Worm (Caenorhabditis elegans) whole organism, L2 larva: Measurements from ENCODE around the gene dnj-5.

Source experiments
- C34F6.9 ChIP-seq: fragments of 150-350 bp; optimal IDR thresholded peaks from 2 replicates; lab custom pipeline; 2014; ENCODE audit warnings: missing biosample characterization, missing genetic modification characterization
- F13H6.1 ChIP-seq: sonication (generic microtip); optimal IDR thresholded peaks from 2 replicates; lab custom pipeline; 2016; ENCODE audit warnings: missing genetic modification characterization, missing compliant biosample characterization
- R02D3.7 ChIP-seq: fragments of 150-350 bp; optimal IDR thresholded peaks from 2 replicates; lab custom pipeline; 2014; ENCODE audit warnings: missing biosample characterization, missing genetic modification characterization
- Y55F3AM.14 ChIP-seq: fragments of 200-800 bp; sonication (Bioruptor generic); optimal IDR thresholded peaks from 2 replicates; lab custom pipeline; 2018; ENCODE audit warnings: mild to moderate bottlenecking, missing genetic modification characterization, missing compliant biosample characterization
- alr-1 ChIP-seq: fragments of 150-350 bp; optimal IDR thresholded peaks from 2 replicates; lab custom pipeline; 2014; ENCODE audit warnings: missing biosample characterization, missing genetic modification characterization
- ama-1 ChIP-seq: fragments of 150-350 bp; optimal IDR thresholded peaks from 2 replicates; lab custom pipeline; 2018; ENCODE audit warnings: inconsistent platforms
- blmp-1 ChIP-seq: sonication (generic microtip); optimal IDR thresholded peaks from 2 replicates; lab custom pipeline; 2017; ENCODE audit warnings: missing genetic modification characterization, mild to moderate bottlenecking, missing compliant biosample characterization, antibody characterized with exemption, moderate library complexity; ENCODE audit not compliant: insufficient read depth
- ceh-16 ChIP-seq: fragments of 150-350 bp; optimal IDR thresholded peaks from 2 replicates; lab custom pipeline; 2014; ENCODE audit warnings: missing biosample characterization, missing genetic modification characterization
- ceh-82 ChIP-seq: fragments of 150-350 bp; optimal IDR thresholded peaks from 2 replicates; lab custom pipeline; 2014; ENCODE audit warnings: missing biosample characterization, missing genetic modification characterization
- crh-2 ChIP-seq: sonication (generic microtip); optimal IDR thresholded peaks from 2 replicates; lab custom pipeline; 2017; ENCODE audit warnings: missing biosample characterization, missing genetic modification characterization
- dmd-4 ChIP-seq: sonication (generic microtip); optimal IDR thresholded peaks from 2 replicates; lab custom pipeline; 2017; ENCODE audit warnings: missing biosample characterization, missing genetic modification characterization
- egl-27 ChIP-seq: sonication (generic microtip); optimal IDR thresholded peaks from 3 replicates; lab custom pipeline; 2017; ENCODE audit warnings: missing biosample characterization, missing genetic modification reagents, missing genetic modification characterization
- elt-1 ChIP-seq: fragments of 150-350 bp; optimal IDR thresholded peaks from 2 replicates; lab custom pipeline; 2014; ENCODE audit warnings: missing biosample characterization, missing genetic modification characterization
- fos-1 ChIP-seq: fragments of 150-350 bp; optimal IDR thresholded peaks from 2 replicates; lab custom pipeline; 2014; ENCODE audit warnings: missing biosample characterization, missing genetic modification characterization
- gmeb-1 ChIP-seq: fragments of 150-350 bp; optimal IDR thresholded peaks from 2 replicates; lab custom pipeline; 2014; ENCODE audit warnings: missing biosample characterization, missing genetic modification characterization
- lin-11 ChIP-seq: fragments of 150-350 bp; sonication (generic microtip); optimal IDR thresholded peaks from 2 replicates; lab custom pipeline; 2014; ENCODE audit warnings: missing biosample characterization, missing genetic modification characterization, inconsistent platforms, mixed read lengths
- lin-13 ChIP-seq: fragments of 150-350 bp; optimal IDR thresholded peaks from 2 replicates; lab custom pipeline; 2014; ENCODE audit warnings: missing biosample characterization, missing genetic modification reagents, missing genetic modification characterization
- lin-39 ChIP-seq: fragments of 150-350 bp; optimal IDR thresholded peaks from 2 replicates; lab custom pipeline; 2014; ENCODE audit warnings: missing biosample characterization, missing genetic modification reagents, missing genetic modification characterization
- lsy-2 ChIP-seq, 2 experiments: fragments of 150-350 bp in 1 of 2; sonication (generic microtip) in 1 of 2; optimal IDR thresholded peaks; 2 replicates each; lab custom pipeline; 2014 to 2017; ENCODE audit warnings: missing biosample characterization in 2 of 2, missing genetic modification characterization in 2 of 2
- mab-5 ChIP-seq: fragments of 150-350 bp; optimal IDR thresholded peaks from 2 replicates; lab custom pipeline; 2014; ENCODE audit warnings: missing biosample characterization, missing genetic modification characterization
- mdl-1 ChIP-seq, 2 experiments: fragments of 150-350 bp in 1 of 2; sonication (generic microtip) in 1 of 2; optimal IDR thresholded peaks; 2 replicates each; lab custom pipeline; 2017; ENCODE audit warnings: missing biosample characterization in 2 of 2, missing genetic modification characterization in 2 of 2
- nhr-10 ChIP-seq: sonication (generic microtip); optimal IDR thresholded peaks from 2 replicates; lab custom pipeline; 2017; ENCODE audit warnings: missing biosample characterization, missing genetic modification characterization
- nhr-12 ChIP-seq: fragments of 150-350 bp; optimal IDR thresholded peaks from 2 replicates; lab custom pipeline; 2014; ENCODE audit warnings: missing biosample characterization, missing genetic modification characterization
- nhr-129 ChIP-seq: fragments of 150-350 bp; optimal IDR thresholded peaks from 2 replicates; lab custom pipeline; 2014; ENCODE audit warnings: missing biosample characterization, missing genetic modification characterization
- nhr-21 ChIP-seq: fragments of 150-350 bp; optimal IDR thresholded peaks from 2 replicates; lab custom pipeline; 2014; ENCODE audit warnings: missing biosample characterization, missing genetic modification characterization
- nhr-23 ChIP-seq: fragments of 150-350 bp; optimal IDR thresholded peaks from 2 replicates; lab custom pipeline; 2014; ENCODE audit warnings: missing biosample characterization, missing genetic modification reagents, missing genetic modification characterization
- nhr-25 ChIP-seq: fragments of 150-350 bp; sonication (generic microtip); optimal IDR thresholded peaks from 3 replicates; lab custom pipeline; 2014; ENCODE audit warnings: missing biosample characterization, missing genetic modification characterization
- sem-4 ChIP-seq: fragments of 150-350 bp; optimal IDR thresholded peaks from 2 replicates; lab custom pipeline; 2014; ENCODE audit warnings: missing biosample characterization, missing genetic modification reagents, missing genetic modification characterization
- sma-3 ChIP-seq: sonication (generic microtip); optimal IDR thresholded peaks from 2 replicates; lab custom pipeline; 2016; ENCODE audit warnings: missing genetic modification reagents, missing genetic modification characterization, missing compliant biosample characterization
- sma-9 ChIP-seq, 2 experiments: fragments of 150-350 bp in 1 of 2; sonication (generic microtip) in 1 of 2; optimal IDR thresholded peaks; 2 replicates each; lab custom pipeline; 2014 to 2016; ENCODE audit warnings: missing genetic modification characterization in 2 of 2, mild to moderate bottlenecking in 1 of 2, missing biosample characterization in 1 of 2, missing compliant biosample characterization in 1 of 2, missing genetic modification reagents in 1 of 2, moderate library complexity in 1 of 2
- unc-39 ChIP-seq: fragments of 150-350 bp; optimal IDR thresholded peaks from 2 replicates; lab custom pipeline; 2014; ENCODE audit warnings: missing biosample characterization, missing genetic modification characterization
- unc-62 ChIP-seq: fragments of 150-350 bp; optimal IDR thresholded peaks from 2 replicates; lab custom pipeline; 2014; ENCODE audit warnings: missing biosample characterization, missing genetic modification reagents, missing genetic modification characterization
- zag-1 ChIP-seq: fragments of 150-350 bp; optimal IDR thresholded peaks from 2 replicates; lab custom pipeline; 2014; ENCODE audit warnings: missing biosample characterization, missing genetic modification characterization
- ztf-1 ChIP-seq: fragments of 200-800 bp; sonication (Bioruptor generic); conservative IDR thresholded peaks from 2 replicates; pipeline ENCODE4 v1.3.6; 2022; ENCODE audit warnings: missing genetic modification characterization, missing compliant biosample characterization
- ztf-11 ChIP-seq: sonication (generic microtip); optimal IDR thresholded peaks from 2 replicates; lab custom pipeline; 2017; ENCODE audit warnings: missing biosample characterization, missing genetic modification characterization
- ztf-4 ChIP-seq: fragments of 150-350 bp; optimal IDR thresholded peaks from 2 replicates; lab custom pipeline; 2014; ENCODE audit warnings: missing biosample characterization, missing genetic modification characterization

dnj-5 gene

DNA sequence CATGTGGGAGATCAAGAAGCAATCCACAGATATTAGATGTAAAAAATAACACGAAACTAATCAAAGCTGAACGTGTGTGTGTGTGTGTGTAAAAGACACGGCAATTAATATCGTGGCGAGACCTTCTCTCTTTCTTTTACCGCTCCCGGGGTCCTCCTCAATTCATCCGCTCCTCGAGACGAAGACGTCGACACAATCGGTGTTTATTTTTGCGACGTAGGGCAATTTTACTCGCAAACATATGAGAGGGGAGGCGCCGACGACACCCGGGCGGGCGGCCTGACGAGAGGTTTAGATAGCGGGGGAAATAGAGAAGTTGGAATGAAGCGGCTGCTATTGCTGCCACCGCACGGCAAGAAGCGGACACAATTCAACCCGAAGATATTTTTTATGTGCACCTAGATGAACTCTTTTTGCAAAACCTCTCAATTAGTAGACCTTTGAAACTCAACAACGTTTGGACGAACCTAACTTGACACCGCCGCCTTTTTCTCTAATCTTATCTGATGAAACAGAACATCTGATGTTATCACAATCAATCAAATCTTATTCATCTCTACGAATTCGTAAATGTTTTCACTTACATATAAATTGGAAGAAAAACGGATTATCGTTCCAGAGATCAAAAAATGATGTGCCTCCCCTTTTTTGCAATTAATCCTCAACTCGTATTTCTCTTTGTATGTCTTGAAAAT is 25.3 kb downstream of the dnj-5 start:
- TF ChIP-seq lsy-2 (tag; optimal IDR thresholded peaks at IDR 0.05; lab: Kevin White, UChicago) (no peak), ceh-16 (tag; lab: Kevin White, UChicago) (no peak), nhr-129 (tag; lab: Kevin White, UChicago) (no peak), crh-2 (tag; lab: Kevin White, UChicago) (no peak), gmeb-1 (tag; lab: Kevin White, UChicago) (no peak), dmd-4 (tag; lab: Kevin White, UChicago) (no peak), lin-39 (tag; lab: Kevin White, UChicago) (no peak), zag-1 (tag; lab: Kevin White, UChicago) (no peak), C34F6.9 (tag; lab: Kevin White, UChicago) (no peak), ztf-1 (GFP tag; lab: Robert Waterston, UW) (no peak), mdl-1 (tag; optimal IDR thresholded peaks at IDR 0.05; lab: Kevin White, UChicago) (no peak), unc-39 (tag; lab: Kevin White, UChicago) (no peak), elt-1 (peak; percentile 81), Y55F3AM.14 (no peak), mab-5 (no peak), R02D3.7 (tag; lab: Kevin White, UChicago) (no peak), lin-13 (GFP tag; lab: Kevin White, UChicago) (no peak), alr-1 (tag; lab: Kevin White, UChicago) (no peak), nhr-23 (tag; lab: Kevin White, UChicago) (no peak), F13H6.1 (tag; lab: Kevin White, UChicago) (peak; percentile 30), nhr-12 (tag; lab: Kevin White, UChicago) (no peak), lin-11 (tag; lab: Kevin White, UChicago) (no peak), sma-9 (GFP tag; optimal IDR thresholded peaks at IDR 0.05; lab: Kevin White, UChicago) (peak; percentile 27), sma-9 (tag; optimal IDR thresholded peaks at IDR 0.05; lab: Kevin White, UChicago) (no peak), ama-1 (lab: Kevin White, UChicago) (no peak), nhr-25 (tag; lab: Kevin White, UChicago) (peak; percentile 12), egl-27 (no peak), unc-62 (GFP tag; lab: Kevin White, UChicago) (no peak), ceh-82 (tag; lab: Kevin White, UChicago) (no peak)

DNA sequence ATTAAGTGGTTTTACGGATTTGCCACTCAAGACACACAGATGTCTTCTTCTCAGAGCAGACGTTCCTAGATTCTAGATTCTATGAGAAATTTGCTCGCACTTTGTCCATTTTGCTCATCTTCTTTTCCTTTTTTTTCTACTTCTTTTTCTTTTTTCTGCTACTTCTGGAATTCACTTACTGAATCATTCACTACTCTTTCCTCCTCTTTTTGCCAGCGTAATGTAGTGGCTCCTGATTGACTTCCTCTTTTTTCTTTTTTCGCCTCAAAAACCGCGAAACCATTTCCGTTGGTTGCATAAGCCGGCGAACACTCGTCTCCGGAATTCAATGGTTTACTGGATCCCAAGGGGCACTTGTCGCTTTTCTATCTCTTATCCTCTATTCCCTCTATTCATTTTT is 25.9 kb downstream of the dnj-5 start:
- TF ChIP-seq nhr-23 (tag; lab: Kevin White, UChicago), result no peak
- no peak for TF ChIP-seq sem-4 (tag; lab: Kevin White, UChicago)
- TF ChIP-seq nhr-21 (tag; lab: Kevin White, UChicago), result no peak
- no peak for TF ChIP-seq fos-1 (tag; lab: Kevin White, UChicago)
- TF ChIP-seq lin-39 (tag; lab: Kevin White, UChicago), result no peak
- TF ChIP-seq nhr-129 (tag; lab: Kevin White, UChicago), result no peak
- TF ChIP-seq nhr-10 (tag; lab: Kevin White, UChicago), result no peak
- TF ChIP-seq zag-1 (tag; lab: Kevin White, UChicago), result no peak
- no peak for TF ChIP-seq ztf-4 (tag; lab: Kevin White, UChicago)

DNA sequence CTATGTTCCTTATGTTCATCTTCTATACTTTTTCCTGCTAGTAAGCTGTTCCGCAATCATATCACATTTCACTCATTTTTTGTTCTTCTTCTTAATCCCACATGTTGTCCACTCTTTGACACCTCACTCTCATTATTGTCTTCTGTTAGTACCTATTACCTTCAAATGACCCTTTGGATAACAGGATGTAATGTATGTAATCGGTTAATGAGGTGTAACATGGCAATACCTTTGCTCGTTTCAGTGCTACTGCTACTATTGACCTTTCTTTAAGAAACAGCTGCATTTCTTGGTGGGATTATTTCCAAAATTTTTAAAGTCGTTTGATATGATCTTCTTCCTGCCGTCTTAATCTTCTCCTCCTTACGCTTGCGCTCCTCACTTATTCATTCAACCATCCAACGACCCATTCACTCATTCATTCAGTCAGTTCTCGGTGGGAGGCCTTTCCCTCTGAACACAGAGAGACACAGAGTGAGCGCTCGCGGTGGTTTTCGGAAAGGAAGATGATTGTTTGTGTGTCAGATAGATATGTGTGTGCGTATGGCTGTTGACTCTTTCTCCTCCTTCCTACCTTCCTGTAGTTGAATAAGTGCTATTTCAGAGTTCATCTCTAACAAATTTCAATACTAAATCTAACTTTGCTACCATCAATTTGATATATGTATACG is 26.4 kb downstream of the dnj-5 start:
- peak in 1 of 2 experiments; percentile 4 for TF ChIP-seq mdl-1 (tag; optimal IDR thresholded peaks at IDR 0.05; lab: Kevin White, UChicago)
- TF ChIP-seq mab-5, result no peak
- TF ChIP-seq ztf-11 (tag; lab: Kevin White, UChicago), result no peak
- TF ChIP-seq R02D3.7 (tag; lab: Kevin White, UChicago), result no peak
- peak; percentile 41 for TF ChIP-seq nhr-129 (tag; lab: Kevin White, UChicago)
- TF ChIP-seq fos-1 (tag; lab: Kevin White, UChicago), result peak; percentile 29
- TF ChIP-seq F13H6.1 (tag; lab: Kevin White, UChicago), result peak; percentile 4

DNA sequence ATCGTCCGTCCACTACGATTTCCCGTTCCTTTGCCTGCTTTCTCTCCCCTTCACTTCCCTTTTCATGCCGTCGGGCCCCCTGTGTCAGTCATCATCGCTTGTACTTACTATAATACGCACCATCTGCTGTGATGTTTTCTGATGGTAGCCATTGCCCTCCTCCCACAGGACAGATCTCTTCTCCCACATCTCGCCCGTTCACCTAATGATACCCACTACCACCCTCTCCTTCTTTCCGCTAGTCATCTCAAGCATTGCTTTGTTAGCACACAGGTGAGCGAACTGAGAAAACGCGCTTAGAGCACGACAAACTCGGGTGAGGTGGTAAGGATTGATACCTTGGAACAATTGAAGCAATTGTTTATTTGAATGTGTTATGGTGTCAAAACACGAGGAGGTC is 27.2 kb downstream of the dnj-5 start:
- peak; percentile 37 for TF ChIP-seq blmp-1 (tag; lab: Kevin White, UChicago)
- TF ChIP-seq sma-3 (GFP tag; lab: Kevin White, UChicago), result no peak
- TF ChIP-seq alr-1 (tag; lab: Kevin White, UChicago), result no peak
- peak; percentile 1 for TF ChIP-seq nhr-129 (tag; lab: Kevin White, UChicago)
